Fruit fly (Drosophila melanogaster) whole organism, embryonic: ENCODE data around the gene Sil1.

ENCODE experiments used
- B-H1 ChIP-seq: fragments of 200-800 bp; sonication (Bioruptor generic); IDR thresholded peaks from 3 replicates; pipeline ENCODE4 v1.3.6; 2022; ENCODE audit warnings: missing biosample characterization, missing genetic modification characterization
- CG10543 ChIP-seq: fragments of 200-800 bp; sonication (Bioruptor generic); optimal IDR thresholded peaks from 3 replicates; lab custom pipeline; 2017; ENCODE audit warnings: missing biosample characterization, mild to moderate bottlenecking, missing genetic modification characterization, moderate library complexity
- CG11247 ChIP-seq: fragments of 200-800 bp; sonication (Bioruptor generic); IDR thresholded peaks from 2 replicates; pipeline ENCODE4 v1.3.6; 2022; ENCODE audit warnings: missing biosample characterization, missing genetic modification characterization
- CG11456 ChIP-seq: fragments of 200-800 bp; sonication (Bioruptor generic); IDR thresholded peaks from 3 replicates; pipeline ENCODE4 v1.3.6; 2022; ENCODE audit warnings: missing biosample characterization, missing genetic modification characterization
- CG12155 ChIP-seq: fragments of 200-800 bp; sonication (Bioruptor generic); optimal IDR thresholded peaks from 3 replicates; lab custom pipeline; 2016; ENCODE audit warnings: missing biosample characterization, missing genetic modification characterization
- CG13123 ChIP-seq: fragments of 200-800 bp; sonication (Bioruptor generic); optimal IDR thresholded peaks from 2 replicates; lab custom pipeline; 2016; ENCODE audit warnings: missing biosample characterization, missing genetic modification characterization
- CG1529 ChIP-seq: fragments of 200-800 bp; sonication (Bioruptor generic); optimal IDR thresholded peaks from 3 replicates; lab custom pipeline; 2018; ENCODE audit warnings: missing biosample characterization, missing genetic modification characterization
- CG15696 ChIP-seq: fragments of 200-800 bp; sonication (Bioruptor generic); optimal IDR thresholded peaks from 2 replicates; lab custom pipeline; 2019; ENCODE audit warnings: missing biosample characterization, mild to moderate bottlenecking, missing genetic modification characterization, moderate library complexity
- CG2889 ChIP-seq: fragments of 200-800 bp; sonication (Bioruptor generic); IDR thresholded peaks from 3 replicates; pipeline ENCODE4 v1.3.6; 2022; ENCODE audit warnings: missing biosample characterization, missing genetic modification characterization
- CG3407 ChIP-seq: fragments of 200-800 bp; sonication (Bioruptor generic); optimal IDR thresholded peaks from 2 replicates; lab custom pipeline; 2018; ENCODE audit warnings: missing biosample characterization, mild to moderate bottlenecking, missing genetic modification characterization
- CG4854 ChIP-seq: fragments of 200-800 bp; sonication (Bioruptor generic); optimal IDR thresholded peaks from 2 replicates; lab custom pipeline; 2016; ENCODE audit warnings: missing biosample characterization, missing genetic modification characterization, inconsistent platforms
- CG6175 ChIP-seq: fragments of 200-800 bp; sonication (Bioruptor generic); IDR thresholded peaks from 3 replicates; pipeline ENCODE4 v1.3.6; 2022; ENCODE audit warnings: missing biosample characterization, missing genetic modification characterization
- CG7839 ChIP-seq: fragments of 200-800 bp; sonication (Bioruptor generic); optimal IDR thresholded peaks from 3 replicates; lab custom pipeline; 2018; ENCODE audit warnings: missing biosample characterization, mild to moderate bottlenecking, missing genetic modification characterization, moderate library complexity
- CG8765 ChIP-seq: fragments of 200-800 bp; sonication (Bioruptor generic); IDR thresholded peaks from 2 replicates; pipeline ENCODE4 v1.3.6; 2022; ENCODE audit warnings: missing biosample characterization, missing genetic modification characterization
- CG9727 ChIP-seq: fragments of 200-800 bp; sonication (Bioruptor generic); optimal IDR thresholded peaks from 3 replicates; lab custom pipeline; 2017; ENCODE audit warnings: missing biosample characterization, mild to moderate bottlenecking, missing genetic modification characterization
- CG9797 ChIP-seq: fragments of 200-800 bp; sonication (Bioruptor generic); optimal IDR thresholded peaks from 3 replicates; lab custom pipeline; 2018; ENCODE audit warnings: missing biosample characterization, mild to moderate bottlenecking, missing genetic modification characterization
- Doc2 ChIP-seq: fragments of 200-800 bp; sonication (Bioruptor generic); IDR thresholded peaks from 2 replicates; pipeline ENCODE4 v1.3.6; 2022; ENCODE audit warnings: missing biosample characterization, missing genetic modification characterization
- Doc3 ChIP-seq: fragments of 200-800 bp; sonication (Bioruptor generic); IDR thresholded peaks from 3 replicates; pipeline ENCODE4 v1.3.6; 2022; ENCODE audit warnings: missing biosample characterization, missing genetic modification characterization; ENCODE audit not compliant: partially characterized antibody
- ERR ChIP-seq: fragments of 200-800 bp; sonication (Bioruptor generic); optimal IDR thresholded peaks from 2 replicates; lab custom pipeline; 2016; ENCODE audit warnings: missing biosample characterization, missing genetic modification characterization
- Ets65A ChIP-seq: fragments of 200-800 bp; sonication (Bioruptor generic); peaks from one replicate; lab custom pipeline; 2016; ENCODE audit warnings: missing biosample characterization, missing genetic modification characterization
- HLH4C ChIP-seq: fragments of 200-800 bp; sonication (Bioruptor generic); IDR thresholded peaks from 3 replicates; pipeline ENCODE4 v1.3.6; 2022; ENCODE audit warnings: missing biosample characterization, missing genetic modification characterization; ENCODE audit not compliant: partially characterized antibody
- Hand ChIP-seq: fragments of 200-800 bp; sonication (Bioruptor generic); optimal IDR thresholded peaks from 2 replicates; lab custom pipeline; 2017; ENCODE audit warnings: mild to moderate bottlenecking, missing biosample characterization, missing genetic modification reagents, missing genetic modification characterization
- Hmx ChIP-seq: fragments of 200-800 bp; sonication (Bioruptor generic); optimal IDR thresholded peaks from 2 replicates; lab custom pipeline; 2016; ENCODE audit warnings: missing biosample characterization, missing genetic modification characterization
- Meics ChIP-seq: fragments of 200-800 bp; sonication (Bioruptor generic); optimal IDR thresholded peaks from 2 replicates; lab custom pipeline; 2017; ENCODE audit warnings: missing biosample characterization, mild to moderate bottlenecking, missing genetic modification characterization
- Mes4 ChIP-seq: fragments of 200-800 bp; sonication (Bioruptor generic); optimal IDR thresholded peaks from 2 replicates; lab custom pipeline; 2016; ENCODE audit warnings: missing biosample characterization, missing genetic modification characterization
- Myb ChIP-seq: fragments of 200-800 bp; sonication (Bioruptor generic); optimal IDR thresholded peaks from 2 replicates; lab custom pipeline; 2016; ENCODE audit warnings: missing biosample characterization, missing genetic modification characterization
- Neu2 ChIP-seq: fragments of 200-800 bp; sonication (Bioruptor generic); optimal IDR thresholded peaks from 3 replicates; lab custom pipeline; 2016; ENCODE audit warnings: missing biosample characterization, missing genetic modification characterization, borderline replicate concordance
- Scr ChIP-seq: fragments of 200-800 bp; sonication (Bioruptor generic); IDR thresholded peaks from 2 replicates; pipeline ENCODE4 v1.3.6; 2022; ENCODE audit warnings: missing biosample characterization, missing genetic modification characterization; ENCODE audit not compliant: partially characterized antibody
- Sox100B ChIP-seq: fragments of 200-800 bp; sonication (Bioruptor generic); optimal IDR thresholded peaks from 3 replicates; lab custom pipeline; 2018; ENCODE audit warnings: missing biosample characterization, mild to moderate bottlenecking, missing genetic modification characterization
- Sry-δ ChIP-seq: fragments of 200-800 bp; sonication (Bioruptor generic); optimal IDR thresholded peaks from 2 replicates; lab custom pipeline; 2016; ENCODE audit warnings: missing biosample characterization, missing genetic modification characterization
- Trl ChIP-seq, 3 experiments: fragments of >200 bp in 2 of 3; fragments of 200-800 bp in 1 of 3; sonication (Bioruptor generic) in 1 of 3; optimal IDR thresholded peaks; 2 replicates in 1 of 3; 3 replicates in 2 of 3; lab custom pipeline; 2016 to 2017; ENCODE audit warnings: missing biosample characterization in 1 of 3, missing genetic modification characterization in 1 of 3
- Vsx1 ChIP-seq: fragments of 200-800 bp; sonication (Bioruptor generic); optimal IDR thresholded peaks from 2 replicates; lab custom pipeline; 2017; ENCODE audit warnings: missing biosample characterization, mild to moderate bottlenecking, missing genetic modification characterization, missing genetic modification reagents
- bcd ChIP-seq: fragments of 200-800 bp; sonication (Bioruptor generic); optimal IDR thresholded peaks from 2 replicates; lab custom pipeline; 2017; ENCODE audit warnings: missing biosample characterization, mild to moderate bottlenecking, missing genetic modification characterization
- dysf ChIP-seq: fragments of 200-800 bp; sonication (Bioruptor generic); IDR thresholded peaks from 3 replicates; pipeline ENCODE4 v1.3.6; 2022; ENCODE audit warnings: missing biosample characterization, missing genetic modification characterization
- gce ChIP-seq: fragments of 200-800 bp; sonication (Bioruptor generic); IDR thresholded peaks from 3 replicates; pipeline ENCODE4 v1.3.6; 2022; ENCODE audit warnings: missing biosample characterization, missing genetic modification characterization
- gcm ChIP-seq: fragments of 200-800 bp; sonication (Bioruptor generic); optimal IDR thresholded peaks from 2 replicates; lab custom pipeline; 2019; ENCODE audit warnings: missing biosample characterization, mild to moderate bottlenecking, missing genetic modification characterization, moderate library complexity
- hb ChIP-seq: fragments of 200-800 bp; sonication (Bioruptor generic); IDR thresholded peaks from 3 replicates; pipeline ENCODE4 v1.3.6; 2022; ENCODE audit warnings: missing biosample characterization, missing genetic modification characterization; ENCODE audit not compliant: partially characterized antibody
- hkb ChIP-seq, 2 experiments: fragments of 200-800 bp in 1 of 2; fragments of >200 bp in 1 of 2; sonication (Bioruptor generic) in 1 of 2; IDR thresholded peaks in 1 of 2; optimal IDR thresholded peaks in 1 of 2; 2 replicates each; pipeline versions ENCODE4 v1.3.6 to Lab custom; 2017 to 2022; ENCODE audit warnings: missing biosample characterization in 1 of 2, missing genetic modification characterization in 1 of 2
- inv ChIP-seq: fragments of 200-800 bp; sonication (Bioruptor generic); IDR thresholded peaks from 2 replicates; pipeline ENCODE4 v1.3.6; 2022; ENCODE audit warnings: missing biosample characterization, missing genetic modification characterization; ENCODE audit not compliant: partially characterized antibody
- kay ChIP-seq: fragments of 200-800 bp; sonication (Bioruptor generic); optimal IDR thresholded peaks from 2 replicates; lab custom pipeline; 2016; ENCODE audit warnings: missing biosample characterization, missing genetic modification characterization
- lab ChIP-seq: fragments of 200-800 bp; sonication (Bioruptor generic); optimal IDR thresholded peaks from 3 replicates; lab custom pipeline; 2017; ENCODE audit warnings: missing biosample characterization, missing genetic modification characterization, mild to moderate bottlenecking, moderate library complexity, missing genetic modification reagents
- lmd ChIP-seq: fragments of 200-800 bp; sonication (Bioruptor generic); IDR thresholded peaks from 2 replicates; pipeline ENCODE4 v1.3.6; 2022; ENCODE audit warnings: missing biosample characterization, missing genetic modification characterization
- org-1 ChIP-seq: fragments of 200-800 bp; sonication (Bioruptor generic); optimal IDR thresholded peaks from 2 replicates; lab custom pipeline; 2017; ENCODE audit warnings: missing biosample characterization, missing genetic modification characterization
- pum ChIP-seq: fragments of 200-800 bp; sonication (Bioruptor generic); optimal IDR thresholded peaks from 2 replicates; lab custom pipeline; 2016; ENCODE audit warnings: missing biosample characterization, missing genetic modification characterization
- rib ChIP-seq: fragments of 200-800 bp; sonication (Bioruptor generic); IDR thresholded peaks from 2 replicates; pipeline ENCODE4 v1.3.6; 2022; ENCODE audit warnings: missing biosample characterization, missing genetic modification characterization
- sd ChIP-seq: fragments of 200-800 bp; sonication (Bioruptor generic); optimal IDR thresholded peaks from 3 replicates; lab custom pipeline; 2018; ENCODE audit warnings: missing biosample characterization, mild to moderate bottlenecking, missing genetic modification characterization, moderate library complexity
- trem ChIP-seq: fragments of 200-800 bp; optimal IDR thresholded peaks from 3 replicates; lab custom pipeline; 2019; ENCODE audit warnings: missing biosample characterization, mild to moderate bottlenecking, missing genetic modification characterization, moderate library complexity
- ttk ChIP-seq: fragments of 200-800 bp; sonication (Bioruptor generic); IDR thresholded peaks from 2 replicates; pipeline ENCODE4 v2.1.2; 2022; ENCODE audit warnings: missing biosample characterization, missing genetic modification characterization
- vfl ChIP-seq: fragments of 200-800 bp; sonication (Bioruptor generic); optimal IDR thresholded peaks from 2 replicates; lab custom pipeline; 2016; ENCODE audit warnings: missing biosample characterization, missing genetic modification characterization
- zf30C ChIP-seq: fragments of 200-800 bp; sonication (Bioruptor generic); optimal IDR thresholded peaks from 3 replicates; lab custom pipeline; 2018; ENCODE audit warnings: missing biosample characterization, mild to moderate bottlenecking, missing genetic modification characterization

Gene Sil1

DNA sequence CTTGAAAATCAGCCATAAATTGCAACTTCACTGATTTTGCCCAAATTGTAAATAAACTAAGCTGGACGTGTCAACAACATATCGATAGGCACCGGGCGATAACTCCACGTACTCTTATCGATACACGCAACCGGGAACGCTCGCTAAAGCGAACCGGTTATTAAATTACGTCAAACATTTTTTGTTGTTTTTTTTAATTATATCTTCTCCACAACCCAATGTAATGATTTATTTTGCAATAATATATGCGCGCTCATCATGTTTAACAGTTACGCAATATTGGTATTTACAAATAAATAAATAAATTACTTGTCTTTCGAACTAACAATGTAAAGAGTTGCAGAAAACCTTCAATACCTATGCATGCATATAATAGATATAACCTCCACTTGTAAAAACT lies 20.2 kb downstream of the Sil1 start, which contains the start of gene Saysd1 (continued):
- no peak for TF ChIP-seq Neu2 (GFP tag; lab: Kevin White, UChicago)
- no peak for TF ChIP-seq CG11456 (GFP tag; lab: Robert Waterston, UW)
- TF ChIP-seq org-1 (GFP tag; lab: Kevin White, UChicago) = no peak
- peak; percentile 35; the same call in 1 of the 3 replicates for TF ChIP-seq CG6175 (GFP tag; lab: Robert Waterston, UW)
- TF ChIP-seq kay = peak; percentile 14
- no peak for TF ChIP-seq B-H1 (GFP tag; lab: Robert Waterston, UW)
- TF ChIP-seq Meics = peak; percentile 44
- TF ChIP-seq Trl (optimal IDR thresholded peaks at IDR 0.05; lab: Kevin White, UChicago) = no peak
- peak; percentile 11 for TF ChIP-seq Trl (GFP tag; optimal IDR thresholded peaks at IDR 0.05; lab: Kevin White, UChicago)
- TF ChIP-seq lmd (GFP tag; lab: Robert Waterston, UW) = peak; percentile 50; the same call in 1 of the 2 replicates
- TF ChIP-seq inv (GFP tag; lab: Robert Waterston, UW) = peak; percentile 60; the same call in 1 of the 2 replicates
- peak; percentile 90 for TF ChIP-seq HLH4C (GFP tag; lab: Robert Waterston, UW)
- TF ChIP-seq hkb (optimal IDR thresholded peaks at IDR 0.05; lab: Kevin White, UChicago) = no peak
- TF ChIP-seq hkb (GFP tag; IDR thresholded peaks at IDR 0.05; lab: Robert Waterston, UW) = no peak; the same call in 1 of the 2 replicates
- TF ChIP-seq Mes4 (GFP tag; lab: Kevin White, UChicago) = no peak
- TF ChIP-seq Doc2 (GFP tag; lab: Robert Waterston, UW) = no peak
- TF ChIP-seq Hand (GFP tag; lab: Kevin White, UChicago) = no peak
- peak; percentile 86 for TF ChIP-seq Scr (GFP tag; lab: Robert Waterston, UW)
- peak; percentile 51 for TF ChIP-seq Myb (GFP tag; lab: Kevin White, UChicago)
- no peak for TF ChIP-seq pum
- TF ChIP-seq gcm (GFP tag; lab: Kevin White, UChicago) = no peak
- TF ChIP-seq bcd = peak; percentile 38
- TF ChIP-seq CG3407 (GFP tag; lab: Kevin White, UChicago) = no peak
- TF ChIP-seq rib (GFP tag; lab: Robert Waterston, UW) = no peak
- TF ChIP-seq CG2889 (GFP tag; lab: Robert Waterston, UW) = no peak
- TF ChIP-seq CG13123 = no peak
- TF ChIP-seq CG15696 (tag; lab: Kevin White, UChicago) = no peak
- no peak for TF ChIP-seq CG1529 (GFP tag; lab: Kevin White, UChicago)
- TF ChIP-seq CG7839 = peak; percentile 44
- TF ChIP-seq CG11247 = peak; percentile 62
- TF ChIP-seq gce (GFP tag; lab: Robert Waterston, UW) = peak; percentile 32; the same call in 1 of the 3 replicates
- peak; percentile 71 for TF ChIP-seq Sry-δ
- TF ChIP-seq zf30C (GFP tag; lab: Kevin White, UChicago) = no peak
- peak; percentile 87 for TF ChIP-seq Doc3
- TF ChIP-seq Hmx (GFP tag; lab: Kevin White, UChicago) = peak; percentile 10
- TF ChIP-seq lab (GFP tag; lab: Kevin White, UChicago) = peak; percentile 51
- TF ChIP-seq ERR = no peak
- TF ChIP-seq trem (tag; lab: Kevin White, UChicago) = peak; percentile 17
- TF ChIP-seq ttk (GFP tag; lab: Robert Waterston, UW) = no peak
- TF ChIP-seq CG4854 (GFP tag; lab: Kevin White, UChicago) = peak; percentile 14
- no peak for TF ChIP-seq vfl
- TF ChIP-seq CG9727 (GFP tag; lab: Kevin White, UChicago) = peak; percentile 37
- peak; percentile 16 for TF ChIP-seq Sox100B (GFP tag; lab: Kevin White, UChicago)
- peak; percentile 45; the same call in 1 of the 3 replicates for TF ChIP-seq dysf
- no peak for TF ChIP-seq CG9797 (GFP tag; lab: Kevin White, UChicago)
- no peak for TF ChIP-seq CG8765 (GFP tag; lab: Robert Waterston, UW)
- peak; percentile 50 for TF ChIP-seq Ets65A (GFP tag; lab: Kevin White, UChicago)
- peak; percentile 85 for TF ChIP-seq hb (GFP tag; lab: Robert Waterston, UW)
- no peak for TF ChIP-seq CG12155 (GFP tag; lab: Kevin White, UChicago)
- peak; percentile 41 for TF ChIP-seq CG10543
- TF ChIP-seq sd (tag; lab: Kevin White, UChicago) = no peak
- peak; percentile 30 for TF ChIP-seq Vsx1 (GFP tag; lab: Kevin White, UChicago)
